Worm (Caenorhabditis elegans): ENCODE data around the gene R08C7.5.

The R08C7.5 gene

DNA sequence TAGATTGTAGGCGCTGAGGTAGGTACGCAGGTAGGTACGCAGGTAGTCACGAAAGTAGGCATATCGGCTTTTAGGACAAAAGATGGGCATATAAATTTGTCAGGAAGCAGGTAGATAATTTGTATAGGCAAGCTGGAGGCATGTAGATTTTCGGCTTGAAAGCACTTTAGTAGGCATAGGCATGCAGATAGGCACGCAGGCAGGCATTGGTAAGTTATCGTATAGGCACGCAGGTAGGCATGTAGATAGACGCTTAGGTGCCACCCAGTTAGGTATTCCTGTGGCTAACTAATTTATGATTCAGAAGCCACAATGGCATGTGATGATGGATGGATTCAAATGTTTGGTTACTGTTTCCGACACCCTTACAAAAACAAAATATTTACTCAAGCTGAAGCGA lies 7.0 kb upstream of the R08C7.5 start:
- TF ChIP-seq ztf-4 (tag; optimal IDR thresholded peaks at IDR 0.05) (no peak), hmg-11 (tag; optimal IDR thresholded peaks at IDR 0.05) (no peak), lin-39 (tag; optimal IDR thresholded peaks at IDR 0.05) (no peak), eor-1 (tag; optimal IDR thresholded peaks at IDR 0.05) (no peak), egl-5 (tag; optimal IDR thresholded peaks at IDR 0.05) (no peak), unc-39 (tag; optimal IDR thresholded peaks at IDR 0.05) (no peak), unc-62 (GFP tag; optimal IDR thresholded peaks at IDR 0.05) (no peak), fos-1 (tag; optimal IDR thresholded peaks at IDR 0.05) (no peak), nhr-237 (tag; optimal IDR thresholded peaks at IDR 0.05) (no peak), daf-12 (tag; optimal IDR thresholded peaks at IDR 0.05) (no peak), nhr-25 (tag; optimal IDR thresholded peaks at IDR 0.05) (no peak), elt-2 (tag; optimal IDR thresholded peaks at IDR 0.05) (no peak), ztf-11 (tag; optimal IDR thresholded peaks at IDR 0.05) (no peak), fkh-2 (tag; optimal IDR thresholded peaks at IDR 0.05) (no peak), mdl-1 (tag; optimal IDR thresholded peaks at IDR 0.05) (no peak), zag-1 (tag; optimal IDR thresholded peaks at IDR 0.05) (no peak), jun-1 (tag; optimal IDR thresholded peaks at IDR 0.05) (no peak), nhr-23 (tag; optimal IDR thresholded peaks at IDR 0.05) (no peak), ceh-28 (tag; optimal IDR thresholded peaks at IDR 0.05) (no peak), ceh-9 (tag; optimal IDR thresholded peaks at IDR 0.05) (no peak)

DNA sequence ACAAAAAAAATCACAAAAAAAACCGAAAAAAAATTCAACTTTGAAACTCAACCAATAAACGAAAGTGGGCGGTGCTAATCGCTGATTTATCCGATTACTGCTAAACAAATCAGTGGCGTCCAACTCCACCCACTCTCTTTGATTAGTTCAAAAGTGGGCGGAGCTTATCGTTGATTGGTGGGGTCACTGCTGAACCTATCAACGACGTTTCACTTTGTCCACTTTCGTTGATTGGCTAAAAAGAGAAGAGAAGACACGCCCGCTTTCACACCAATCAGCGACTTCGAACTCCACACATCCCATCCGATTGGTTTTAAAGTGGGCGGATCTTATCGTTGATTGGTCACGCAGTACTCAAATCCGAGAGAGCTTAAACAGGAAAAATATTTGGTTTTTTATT lies 6.1 kb upstream of the R08C7.5 start:
- TF ChIP-seq lin-15B (tag; optimal IDR thresholded peaks at IDR 0.05) (peak; percentile 3), egl-27 (tag; optimal IDR thresholded peaks at IDR 0.05) (no peak), nhr-23 (tag; optimal IDR thresholded peaks at IDR 0.05) (no peak), ceh-9 (tag; optimal IDR thresholded peaks at IDR 0.05) (no peak), unc-39 (tag; optimal IDR thresholded peaks at IDR 0.05) (no peak), ceh-28 (tag; optimal IDR thresholded peaks at IDR 0.05) (no peak), mml-1 (tag; optimal IDR thresholded peaks at IDR 0.05) (no peak), zag-1 (tag; optimal IDR thresholded peaks at IDR 0.05) (no peak), snpc-4 (tag; optimal IDR thresholded peaks at IDR 0.05) (no peak), R02D3.7 (tag; optimal IDR thresholded peaks at IDR 0.05) (no peak), nhr-25 (tag; optimal IDR thresholded peaks at IDR 0.05) (no peak), fkh-2 (tag; optimal IDR thresholded peaks at IDR 0.05) (no peak), nfya-1 (tag; optimal IDR thresholded peaks at IDR 0.05; ENCODE audit: insufficient read depth) (peak; percentile 93), egl-5 (tag; optimal IDR thresholded peaks at IDR 0.05) (no peak), aly-2 (tag; optimal IDR thresholded peaks at IDR 0.05) (no peak), sea-2 (GFP tag; optimal IDR thresholded peaks at IDR 0.05) (no peak), nhr-28 (tag; optimal IDR thresholded peaks at IDR 0.05) (no peak)

DNA sequence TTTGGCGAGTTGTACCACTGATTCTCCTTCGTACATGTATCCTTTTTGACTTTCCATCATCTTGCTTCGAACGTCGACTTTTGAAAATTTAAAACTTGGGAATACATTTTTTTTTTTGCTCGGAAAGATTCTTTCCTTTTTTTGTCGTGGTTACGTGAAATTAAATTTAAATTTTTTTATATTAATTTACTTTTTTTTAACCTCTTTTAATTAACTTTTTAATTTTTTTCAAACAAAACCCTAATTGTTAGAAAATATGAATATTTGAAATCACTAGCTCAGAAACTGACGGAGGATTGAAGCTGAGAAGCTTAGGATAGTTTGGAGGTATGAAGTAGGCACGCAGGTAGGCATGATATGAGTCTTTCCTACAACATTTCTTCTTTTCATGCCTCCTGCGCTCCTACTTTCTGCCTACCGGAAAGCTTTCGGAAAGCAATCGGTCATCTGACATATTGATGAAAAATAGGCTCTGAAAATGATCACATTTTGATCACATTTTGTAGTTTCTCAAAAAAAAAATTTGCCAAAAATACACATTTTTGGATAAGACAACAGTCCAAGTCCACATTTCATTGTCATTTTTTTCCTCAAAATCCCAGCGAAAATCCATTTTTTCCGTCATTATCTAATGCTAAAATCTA lies 4.5 kb downstream of the R08C7.5 start, which contains the start of the genes R08C7.8 and R08C7.4:
R08C7.8 (minus strand) TSS at position 101 of the 644 bp plus-strand sequence.
R08C7.4 (plus strand) TSS at position 594 of the 644 bp plus-strand sequence.
- no peak for TF ChIP-seq nhr-25 (tag; optimal IDR thresholded peaks at IDR 0.05)
- no peak for TF ChIP-seq nhr-76 (tag; optimal IDR thresholded peaks at IDR 0.05)
- no peak for TF ChIP-seq ztf-11 (tag; optimal IDR thresholded peaks at IDR 0.05)
- no peak for TF ChIP-seq unc-39 (tag; optimal IDR thresholded peaks at IDR 0.05)
- TF ChIP-seq nhr-67 (tag; optimal IDR thresholded peaks at IDR 0.05) = no peak
- TF ChIP-seq daf-12 (tag; optimal IDR thresholded peaks at IDR 0.05) = no peak
- no peak for TF ChIP-seq nhr-23 (tag; optimal IDR thresholded peaks at IDR 0.05)
- no peak for TF ChIP-seq nhr-43 (tag; optimal IDR thresholded peaks at IDR 0.05; ENCODE audit: poor library complexity, severe bottlenecking)
- TF ChIP-seq fkh-2 (tag; optimal IDR thresholded peaks at IDR 0.05) = no peak
- TF ChIP-seq snpc-4 (tag; optimal IDR thresholded peaks at IDR 0.05) = no peak
- no peak for TF ChIP-seq ceh-16 (tag; optimal IDR thresholded peaks at IDR 0.05)
- TF ChIP-seq ZK546.5 (tag; optimal IDR thresholded peaks at IDR 0.05) = no peak
- no peak for TF ChIP-seq zag-1 (tag; optimal IDR thresholded peaks at IDR 0.05)
- no peak for TF ChIP-seq mml-1 (tag; optimal IDR thresholded peaks at IDR 0.05)
- TF ChIP-seq sea-2 (GFP tag; optimal IDR thresholded peaks at IDR 0.05) = no peak
- no peak for TF ChIP-seq nhr-28 (tag; optimal IDR thresholded peaks at IDR 0.05)
- TF ChIP-seq skn-1 (tag; optimal IDR thresholded peaks at IDR 0.05) = no peak
- no peak for TF ChIP-seq aly-2 (tag; optimal IDR thresholded peaks at IDR 0.05)

DNA sequence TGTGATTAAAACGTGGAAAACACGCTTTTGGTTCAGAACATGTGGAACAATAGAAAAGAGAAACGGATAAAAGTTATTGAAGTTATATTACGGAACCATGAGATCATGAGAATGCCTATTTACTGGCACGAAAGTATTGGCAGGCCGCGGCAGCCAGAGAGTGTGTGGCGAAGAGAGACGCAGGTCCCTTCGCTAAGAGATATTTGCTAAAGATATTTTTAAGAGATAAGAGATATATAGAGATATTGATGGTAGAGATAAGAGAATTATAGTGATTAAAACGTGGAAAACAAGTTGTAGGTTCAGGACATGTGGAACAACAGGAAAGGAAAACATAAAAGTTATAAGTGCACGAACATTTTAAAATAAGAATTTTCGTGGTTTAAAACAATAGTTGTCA lies 7.8 kb downstream of the R08C7.5 start:
- TF ChIP-seq nhr-23 (tag; optimal IDR thresholded peaks at IDR 0.05) = peak; percentile 20
- no peak for TF ChIP-seq egl-27 (tag; optimal IDR thresholded peaks at IDR 0.05)
- peak; percentile 81 for TF ChIP-seq elt-1 (tag; optimal IDR thresholded peaks at IDR 0.05)

Data from whole organism, L3 larva.